Fruit fly (Drosophila melanogaster): ENCODE measurements around the gene Tsp.

The Tsp gene

dm6 chr2L:6677453-6677852, 31.4 kb downstream of the Tsp start, which contains the start of gene Nse1 (continued):
- TF ChIP-seq CG7963 (GFP tag; IDR thresholded peaks at IDR 0.05; ENCODE audit: partially characterized antibody), result peak; percentile 64; the same call in 2 of the 3 replicates
- TF ChIP-seq Hey (tag; optimal IDR thresholded peaks at IDR 0.05), result no peak
- TF ChIP-seq vnd (GFP tag; IDR thresholded peaks at IDR 0.05; ENCODE audit: partially characterized antibody), result peak; percentile 50; the same call in 1 of the 3 replicates
- TF ChIP-seq CG32772 (GFP tag; IDR thresholded peaks at IDR 0.05), result no peak
- no peak for TF ChIP-seq Nf-YB (GFP tag; optimal IDR thresholded peaks at IDR 0.05)
- peak; percentile 15 for TF ChIP-seq Med (GFP tag)
- no peak for TF ChIP-seq Side (GFP tag; optimal IDR thresholded peaks at IDR 0.05)
- TF ChIP-seq Opbp (GFP tag; IDR thresholded peaks at IDR 0.05; ENCODE audit: partially characterized antibody), result peak; percentile 79; the same call in 2 of the 3 replicates
- TF ChIP-seq pzg (GFP tag; optimal IDR thresholded peaks at IDR 0.05), result peak; percentile 82
- no peak for TF ChIP-seq CG2712 (tag; optimal IDR thresholded peaks at IDR 0.05)
- TF ChIP-seq HLH3B (GFP tag; IDR thresholded peaks at IDR 0.05), result no peak
- TF ChIP-seq her (GFP tag; optimal IDR thresholded peaks at IDR 0.05), result no peak
- peak; percentile 48 for TF ChIP-seq CG17186 (GFP tag; optimal IDR thresholded peaks at IDR 0.05)
- TF ChIP-seq chm (GFP tag; IDR thresholded peaks at IDR 0.05), result no peak
- peak; percentile 9; the same call in 1 of the 2 replicates for TF ChIP-seq vvl (GFP tag; IDR thresholded peaks at IDR 0.05)
- TF ChIP-seq row (GFP tag; IDR thresholded peaks at IDR 0.05), result peak; percentile 59
- TF ChIP-seq HLH54F (GFP tag; optimal IDR thresholded peaks at IDR 0.05), result no peak
- peak; percentile 72 for TF ChIP-seq tna (GFP tag; IDR thresholded peaks at IDR 0.05; ENCODE audit: partially characterized antibody)
- peak; percentile 84 for TF ChIP-seq CG3995 (GFP tag; optimal IDR thresholded peaks at IDR 0.05)
- no peak for TF ChIP-seq fd96Cb (tag; optimal IDR thresholded peaks at IDR 0.05)
- peak; percentile 55 for TF ChIP-seq HLH4C (GFP tag; IDR thresholded peaks at IDR 0.05; ENCODE audit: partially characterized antibody)
- TF ChIP-seq Ets97D (GFP tag; optimal IDR thresholded peaks at IDR 0.05), result peak; percentile 46
- TF ChIP-seq Elba2 (GFP tag; optimal IDR thresholded peaks at IDR 0.05), result peak; percentile 85
- peak; percentile 79 for TF ChIP-seq MBD-R2 (GFP tag; IDR thresholded peaks at IDR 0.05)
- TF ChIP-seq CG10366 (GFP tag; IDR thresholded peaks at IDR 0.05), result no peak
- TF ChIP-seq MESR4 (GFP tag; optimal IDR thresholded peaks at IDR 0.05), result peak; percentile 22
- no peak for TF ChIP-seq lbe (GFP tag; optimal IDR thresholded peaks at IDR 0.05)
- peak in 1 of 2 experiments; percentile 1 for TF ChIP-seq crp (GFP tag; optimal IDR thresholded peaks at IDR 0.05)
- TF ChIP-seq Scr (GFP tag; IDR thresholded peaks at IDR 0.05; ENCODE audit: partially characterized antibody), result peak; percentile 75
- no peak for TF ChIP-seq NfI (GFP tag; optimal IDR thresholded peaks at IDR 0.05)
- peak; percentile 97 for TF ChIP-seq E2f2 (GFP tag; IDR thresholded peaks at IDR 0.05)
- TF ChIP-seq ttk (GFP tag; IDR thresholded peaks at IDR 0.05), result no peak
- no peak for TF ChIP-seq CG7745 (tag; optimal IDR thresholded peaks at IDR 0.05)
- TF ChIP-seq trem (tag; optimal IDR thresholded peaks at IDR 0.05), result peak; percentile 34
- TF ChIP-seq Gsc (GFP tag; IDR thresholded peaks at IDR 0.05), result no peak
- peak; percentile 74 for TF ChIP-seq knrl (GFP tag; IDR thresholded peaks at IDR 0.05; ENCODE audit: partially characterized antibody)
- TF ChIP-seq CG10654 (GFP tag; optimal IDR thresholded peaks at IDR 0.05), result no peak
- TF ChIP-seq CG6689 (GFP tag; IDR thresholded peaks at IDR 0.05), result no peak
- TF ChIP-seq CG8388 (GFP tag; optimal IDR thresholded peaks at IDR 0.05), result no peak
- peak; percentile 67 for TF ChIP-seq inv (GFP tag; IDR thresholded peaks at IDR 0.05; ENCODE audit: partially characterized antibody)
- peak; percentile 78 for TF ChIP-seq sna (GFP tag; IDR thresholded peaks at IDR 0.05; ENCODE audit: partially characterized antibody)
- TF ChIP-seq eyg (GFP tag; optimal IDR thresholded peaks at IDR 0.05), result no peak
- peak; percentile 92 for TF ChIP-seq CG3847 (GFP tag; IDR thresholded peaks at IDR 0.05)
- peak; percentile 79 for TF ChIP-seq amos (GFP tag; IDR thresholded peaks at IDR 0.05; ENCODE audit: partially characterized antibody)
- no peak for TF ChIP-seq salm (tag; optimal IDR thresholded peaks at IDR 0.05)
- peak; percentile 72 for TF ChIP-seq stwl (tag; optimal IDR thresholded peaks at IDR 0.05)
- peak; percentile 71 for TF ChIP-seq CG16813 (GFP tag; IDR thresholded peaks at IDR 0.05; ENCODE audit: partially characterized antibody)
- TF ChIP-seq Hmr (GFP tag; optimal IDR thresholded peaks at IDR 0.05), result no peak
- peak; percentile 24 for TF ChIP-seq CG17829 (tag; optimal IDR thresholded peaks at IDR 0.05)
- TF ChIP-seq Hsf (GFP tag; optimal IDR thresholded peaks at IDR 0.05), result no peak
